Worm (Caenorhabditis elegans) whole organism, L2 larva: ENCODE measurements around the gene Y73B6BL.29.

ENCODE experiments used
- Y55F3AM.14 ChIP-seq: fragments of 200-800 bp; sonication (Bioruptor generic); optimal IDR thresholded peaks from 2 replicates; lab custom pipeline; 2018; ENCODE audit warnings: mild to moderate bottlenecking, missing genetic modification characterization, missing compliant biosample characterization
- ceh-16 ChIP-seq: fragments of 150-350 bp; optimal IDR thresholded peaks from 2 replicates; lab custom pipeline; 2014; ENCODE audit warnings: missing biosample characterization, missing genetic modification characterization
- crh-2 ChIP-seq: sonication (generic microtip); optimal IDR thresholded peaks from 2 replicates; lab custom pipeline; 2017; ENCODE audit warnings: missing biosample characterization, missing genetic modification characterization
- elt-3 ChIP-seq: sonication (generic microtip); optimal IDR thresholded peaks from 2 replicates; lab custom pipeline; 2017; ENCODE audit warnings: missing biosample characterization, missing genetic modification characterization
- lsy-2 ChIP-seq, 2 experiments: fragments of 150-350 bp in 1 of 2; sonication (generic microtip) in 1 of 2; optimal IDR thresholded peaks; 2 replicates each; lab custom pipeline; 2014 to 2017; ENCODE audit warnings: missing biosample characterization in 2 of 2, missing genetic modification characterization in 2 of 2
- nhr-10 ChIP-seq: sonication (generic microtip); optimal IDR thresholded peaks from 2 replicates; lab custom pipeline; 2017; ENCODE audit warnings: missing biosample characterization, missing genetic modification characterization
- nhr-12 ChIP-seq: fragments of 150-350 bp; optimal IDR thresholded peaks from 2 replicates; lab custom pipeline; 2014; ENCODE audit warnings: missing biosample characterization, missing genetic modification characterization
- nhr-237 ChIP-seq: fragments of 150-350 bp; optimal IDR thresholded peaks from 2 replicates; lab custom pipeline; 2014; ENCODE audit warnings: missing biosample characterization, missing genetic modification characterization
- nhr-6 ChIP-seq: fragments of 150-350 bp; optimal IDR thresholded peaks from 2 replicates; lab custom pipeline; 2014; ENCODE audit warnings: missing biosample characterization, missing genetic modification characterization
- unc-62 ChIP-seq: fragments of 150-350 bp; optimal IDR thresholded peaks from 2 replicates; lab custom pipeline; 2014; ENCODE audit warnings: missing biosample characterization, missing genetic modification reagents, missing genetic modification characterization
- ztf-11 ChIP-seq: sonication (generic microtip); optimal IDR thresholded peaks from 2 replicates; lab custom pipeline; 2017; ENCODE audit warnings: missing biosample characterization, missing genetic modification characterization

DNA sequence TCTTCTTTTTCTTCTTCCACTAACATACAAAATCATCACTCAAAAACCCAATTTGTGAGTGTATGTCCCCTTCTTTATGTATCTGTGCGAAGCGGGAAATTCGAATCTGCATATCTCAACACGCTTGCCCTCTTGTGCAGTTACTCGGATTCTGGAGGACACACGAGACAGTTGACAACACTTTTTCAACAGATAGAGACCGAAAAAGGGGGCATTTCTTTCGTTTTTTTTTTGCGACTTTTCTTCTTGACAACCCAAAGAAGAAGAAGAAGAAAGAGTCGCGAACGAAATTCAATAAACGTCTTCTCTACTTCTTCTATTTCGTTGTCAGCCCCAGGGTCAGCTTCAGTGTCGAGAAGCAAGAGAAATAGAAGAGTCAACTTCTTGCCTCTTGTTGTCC, 44.3 kb downstream of the Y73B6BL.29 start:
- no peak for TF ChIP-seq nhr-10 (tag; lab: Kevin White, UChicago)
- TF ChIP-seq elt-3 (tag; lab: Kevin White, UChicago), result no peak
- TF ChIP-seq ceh-16 (tag; lab: Kevin White, UChicago), result no peak
- TF ChIP-seq Y55F3AM.14 (GFP tag; lab: Kevin White, UChicago), result no peak
- TF ChIP-seq lsy-2 (tag; optimal IDR thresholded peaks at IDR 0.05; lab: Kevin White, UChicago), result no peak
- TF ChIP-seq nhr-237, result no peak
- no peak for TF ChIP-seq nhr-6
- TF ChIP-seq nhr-12 (tag; lab: Kevin White, UChicago), result no peak
- no peak for TF ChIP-seq ztf-11 (tag; lab: Kevin White, UChicago)
- TF ChIP-seq crh-2, result no peak
- TF ChIP-seq unc-62 (GFP tag; lab: Kevin White, UChicago), result no peak
